Fruit fly (Drosophila melanogaster) whole organism, embryonic: Measurements from ENCODE around the gene QIL1.
A peak's percentile ranks its signal among the peaks of the same experiment; 100 is the strongest.

Experiments used
- ATbp ChIP-seq: fragments of 200-800 bp; sonication (Bioruptor generic); optimal IDR thresholded peaks from 2 replicates; lab custom pipeline; 2017; ENCODE audit warnings: missing biosample characterization, mild to moderate bottlenecking, missing genetic modification characterization, missing genetic modification reagents
- Abd-B ChIP-seq: fragments of 200-800 bp; sonication (Bioruptor generic); optimal IDR thresholded peaks from 2 replicates; lab custom pipeline; 2018; ENCODE audit warnings: missing biosample characterization, mild to moderate bottlenecking, missing genetic modification characterization, moderate library complexity
- Aef1 ChIP-seq: fragments of 200-800 bp; sonication (Bioruptor generic); IDR thresholded peaks from 3 replicates; pipeline ENCODE4 v1.3.6; 2022; ENCODE audit warnings: missing biosample characterization, missing genetic modification characterization
- Awh ChIP-seq: fragments of 200-800 bp; sonication (Bioruptor generic); IDR thresholded peaks from 2 replicates; pipeline ENCODE4, ENCODE4 v1.3.6; 2022; ENCODE audit warnings: missing biosample characterization, missing genetic modification characterization
- B-H2 ChIP-seq: fragments of 200-800 bp; sonication (Bioruptor generic); optimal IDR thresholded peaks from 2 replicates; lab custom pipeline; 2018; ENCODE audit warnings: missing biosample characterization, mild to moderate bottlenecking, missing genetic modification characterization
- BEAF-32 ChIP-seq: fragments of 200-800 bp; sonication (Bioruptor generic); optimal IDR thresholded peaks from 3 replicates; lab custom pipeline; 2017; ENCODE audit warnings: missing biosample characterization, missing genetic modification characterization, mild to moderate bottlenecking, moderate library complexity, missing genetic modification reagents
- CG13287 ChIP-seq: fragments of 200-800 bp; sonication (Bioruptor generic); IDR thresholded peaks from 2 replicates; pipeline ENCODE4 v1.3.6; 2022; ENCODE audit warnings: missing biosample characterization, missing genetic modification characterization; ENCODE audit not compliant: partially characterized antibody
- CG13424 ChIP-seq: fragments of 200-800 bp; sonication (Bioruptor generic); optimal IDR thresholded peaks from 2 replicates; lab custom pipeline; 2019; ENCODE audit warnings: missing biosample characterization, mild to moderate bottlenecking, missing genetic modification characterization, moderate library complexity
- CG14050 ChIP-seq: fragments of 200-800 bp; sonication (Bioruptor generic); IDR thresholded peaks from 3 replicates; pipeline ENCODE4 v1.3.6; 2022; ENCODE audit warnings: missing biosample characterization, missing genetic modification characterization
- CG17385 ChIP-seq: fragments of 200-800 bp; sonication (Bioruptor generic); optimal IDR thresholded peaks from 3 replicates; lab custom pipeline; 2018; ENCODE audit warnings: missing biosample characterization, mild to moderate bottlenecking, missing genetic modification characterization
- CG18262 ChIP-seq: fragments of 200-800 bp; optimal IDR thresholded peaks from 3 replicates; lab custom pipeline; 2019; ENCODE audit warnings: missing biosample characterization, mild to moderate bottlenecking, missing genetic modification characterization, moderate library complexity
- CG1832 ChIP-seq: fragments of 200-800 bp; sonication (Bioruptor generic); optimal IDR thresholded peaks from 2 replicates; lab custom pipeline; 2017; ENCODE audit warnings: missing biosample characterization, mild to moderate bottlenecking, missing genetic modification characterization, inconsistent platforms
- CG18476 ChIP-seq: fragments of 200-800 bp; sonication (Bioruptor generic); optimal IDR thresholded peaks from 2 replicates; lab custom pipeline; 2016; ENCODE audit warnings: missing biosample characterization, mild to moderate bottlenecking, missing genetic modification characterization
- CG18619 ChIP-seq: fragments of 200-800 bp; sonication (Bioruptor generic); optimal IDR thresholded peaks from 3 replicates; lab custom pipeline; 2017; ENCODE audit warnings: missing biosample characterization, mild to moderate bottlenecking, missing genetic modification characterization
- CG32532 ChIP-seq: fragments of 200-800 bp; sonication (Bioruptor generic); IDR thresholded peaks from 2 replicates; pipeline ENCODE4 v1.3.6; 2022; ENCODE audit warnings: missing biosample characterization, missing genetic modification characterization
- CG34422 ChIP-seq: fragments of 200-800 bp; sonication (Bioruptor generic); IDR thresholded peaks from 3 replicates; pipeline ENCODE4 v1.3.6; 2022; ENCODE audit warnings: missing biosample characterization, missing genetic modification characterization
- CG4424 ChIP-seq: fragments of 200-800 bp; sonication (Bioruptor generic); optimal IDR thresholded peaks from 3 replicates; lab custom pipeline; 2016; ENCODE audit warnings: missing biosample characterization, missing genetic modification characterization
- CG4854 ChIP-seq: fragments of 200-800 bp; sonication (Bioruptor generic); optimal IDR thresholded peaks from 2 replicates; lab custom pipeline; 2016; ENCODE audit warnings: missing biosample characterization, missing genetic modification characterization, inconsistent platforms
- CG6272 ChIP-seq: fragments of 200-800 bp; sonication (Bioruptor generic); IDR thresholded peaks from 2 replicates; pipeline ENCODE4 v1.3.6; 2022; ENCODE audit warnings: missing biosample characterization, missing genetic modification characterization
- CG6683 ChIP-seq: fragments of 200-800 bp; sonication (Bioruptor generic); optimal IDR thresholded peaks from 2 replicates; lab custom pipeline; 2017; ENCODE audit warnings: missing biosample characterization, mild to moderate bottlenecking, missing genetic modification characterization, missing genetic modification reagents
- CG6689 ChIP-seq: fragments of 200-800 bp; sonication (Bioruptor generic); IDR thresholded peaks from 2 replicates; pipeline ENCODE4 v1.3.6; 2022; ENCODE audit warnings: missing biosample characterization, missing genetic modification characterization
- CG7357 ChIP-seq: fragments of 200-800 bp; sonication (Bioruptor generic); IDR thresholded peaks from 3 replicates; pipeline ENCODE4 v1.3.6; 2022; ENCODE audit warnings: missing biosample characterization, missing genetic modification characterization
- CG7839 ChIP-seq: fragments of 200-800 bp; sonication (Bioruptor generic); optimal IDR thresholded peaks from 3 replicates; lab custom pipeline; 2018; ENCODE audit warnings: missing biosample characterization, mild to moderate bottlenecking, missing genetic modification characterization, moderate library complexity
- CG8089 ChIP-seq: fragments of 200-800 bp; sonication (Bioruptor generic); optimal IDR thresholded peaks from 3 replicates; lab custom pipeline; 2016; ENCODE audit warnings: missing biosample characterization, missing genetic modification characterization
- CG9609 ChIP-seq: fragments of 200-800 bp; sonication (Bioruptor generic); optimal IDR thresholded peaks from 3 replicates; lab custom pipeline; 2016; ENCODE audit warnings: missing biosample characterization, missing genetic modification characterization
- CG9797 ChIP-seq: fragments of 200-800 bp; sonication (Bioruptor generic); optimal IDR thresholded peaks from 3 replicates; lab custom pipeline; 2018; ENCODE audit warnings: missing biosample characterization, mild to moderate bottlenecking, missing genetic modification characterization
- D19A ChIP-seq: fragments of 200-800 bp; optimal IDR thresholded peaks from 3 replicates; lab custom pipeline; 2019; ENCODE audit warnings: missing biosample characterization, mild to moderate bottlenecking, missing genetic modification characterization, moderate library complexity
- D19B ChIP-seq: fragments of 200-800 bp; sonication (Bioruptor generic); optimal IDR thresholded peaks from 2 replicates; lab custom pipeline; 2017; ENCODE audit warnings: missing biosample characterization, mild to moderate bottlenecking, missing genetic modification characterization
- Dfd ChIP-seq, 2 experiments: fragments of >200 bp; optimal IDR thresholded peaks; 2 replicates each; lab custom pipeline; 2017; ENCODE audit warnings: missing biosample characterization in 2 of 2, missing genetic modification characterization in 2 of 2
- Dll ChIP-seq: fragments of 200-800 bp; sonication (Bioruptor generic); IDR thresholded peaks from 4 replicates; pipeline ENCODE4 v1.3.6; 2022; ENCODE audit warnings: missing biosample characterization, missing genetic modification characterization; ENCODE audit not compliant: partially characterized antibody
- Doc3 ChIP-seq: fragments of 200-800 bp; sonication (Bioruptor generic); IDR thresholded peaks from 3 replicates; pipeline ENCODE4 v1.3.6; 2022; ENCODE audit warnings: missing biosample characterization, missing genetic modification characterization; ENCODE audit not compliant: partially characterized antibody
- Fer1 ChIP-seq: fragments of 200-800 bp; sonication (Bioruptor generic); optimal IDR thresholded peaks from 2 replicates; lab custom pipeline; 2017; ENCODE audit warnings: missing biosample characterization, mild to moderate bottlenecking, missing genetic modification characterization
- Xbp1 ChIP-seq: fragments of 200-800 bp; sonication (Bioruptor generic); optimal IDR thresholded peaks from 3 replicates; lab custom pipeline; 2016; ENCODE audit warnings: missing biosample characterization, mild to moderate bottlenecking, missing genetic modification characterization
- YL-1 ChIP-seq: fragments of 200-800 bp; sonication (Bioruptor generic); optimal IDR thresholded peaks from 3 replicates; lab custom pipeline; 2017; ENCODE audit warnings: missing biosample characterization, mild to moderate bottlenecking, missing genetic modification characterization
- al ChIP-seq: fragments of 200-800 bp; sonication (Bioruptor generic); IDR thresholded peaks from 2 replicates; pipeline ENCODE4 v1.3.6; 2022; ENCODE audit warnings: missing biosample characterization, missing genetic modification characterization
- caup ChIP-seq: fragments of 200-800 bp; sonication (Bioruptor generic); optimal IDR thresholded peaks from 3 replicates; lab custom pipeline; 2017; ENCODE audit warnings: missing biosample characterization, mild to moderate bottlenecking, missing genetic modification characterization, moderate library complexity; ENCODE audit not compliant: severe bottlenecking
- ci ChIP-seq: fragments of 200-800 bp; sonication (Bioruptor generic); IDR thresholded peaks from 3 replicates; pipeline ENCODE4 v1.3.6; 2022; ENCODE audit warnings: missing biosample characterization, missing genetic modification characterization
- emc ChIP-seq: fragments of 200-800 bp; sonication (Bioruptor generic); optimal IDR thresholded peaks from 2 replicates; lab custom pipeline; 2016; ENCODE audit warnings: missing biosample characterization, missing genetic modification characterization
- ftz-f1 ChIP-seq: fragments of 200-800 bp; sonication (Bioruptor generic); optimal IDR thresholded peaks from 2 replicates; lab custom pipeline; 2016; ENCODE audit warnings: missing biosample characterization, missing genetic modification characterization
- nerfin-2 ChIP-seq: fragments of 200-800 bp; sonication (Bioruptor generic); IDR thresholded peaks from 2 replicates; pipeline ENCODE4 v1.3.6; 2022; ENCODE audit warnings: missing biosample characterization, missing genetic modification characterization; ENCODE audit not compliant: partially characterized antibody
- otp ChIP-seq: fragments of 200-800 bp; sonication (Bioruptor generic); IDR thresholded peaks from 3 replicates; pipeline ENCODE4, ENCODE4 v1.3.6; 2022; ENCODE audit warnings: missing biosample characterization, missing genetic modification characterization
- peb ChIP-seq: fragments of 200-800 bp; sonication (Bioruptor generic); IDR thresholded peaks from 2 replicates; pipeline ENCODE4 v1.3.6; 2022; ENCODE audit warnings: missing biosample characterization, missing genetic modification characterization
- row ChIP-seq: fragments of 200-800 bp; sonication (Bioruptor generic); IDR thresholded peaks from 3 replicates; pipeline ENCODE4 v1.3.6; 2022; ENCODE audit warnings: missing biosample characterization, missing genetic modification characterization
- sc ChIP-seq, 3 experiments: fragments of >200 bp in 2 of 3; fragments of 200-800 bp in 1 of 3; sonication (Bioruptor generic) in 1 of 3; optimal IDR thresholded peaks; 2 replicates in 2 of 3; 3 replicates in 1 of 3; lab custom pipeline; 2017; ENCODE audit warnings: mild to moderate bottlenecking in 1 of 3, missing biosample characterization in 1 of 3, missing genetic modification characterization in 1 of 3, missing genetic modification reagents in 1 of 3
- slbo ChIP-seq: fragments of 200-800 bp; sonication (Bioruptor generic); IDR thresholded peaks from 2 replicates; pipeline ENCODE4 v1.3.6; 2022; ENCODE audit warnings: missing biosample characterization, missing genetic modification characterization
- slp2 ChIP-seq: fragments of 200-800 bp; sonication (Bioruptor generic); optimal IDR thresholded peaks from 2 replicates; lab custom pipeline; 2016; ENCODE audit warnings: missing biosample characterization, missing genetic modification characterization
- trem ChIP-seq: fragments of 200-800 bp; optimal IDR thresholded peaks from 3 replicates; lab custom pipeline; 2019; ENCODE audit warnings: missing biosample characterization, mild to moderate bottlenecking, missing genetic modification characterization, moderate library complexity
- unpg ChIP-seq: fragments of 200-800 bp; sonication (Bioruptor generic); optimal IDR thresholded peaks from 3 replicates; lab custom pipeline; 2018; ENCODE audit warnings: missing biosample characterization, mild to moderate bottlenecking, missing genetic modification characterization, moderate library complexity
- vvl ChIP-seq: fragments of 200-800 bp; sonication (Bioruptor generic); IDR thresholded peaks from 2 replicates; pipeline ENCODE4 v1.3.6; 2022; ENCODE audit warnings: missing biosample characterization, missing genetic modification characterization
- wor ChIP-seq: fragments of 200-800 bp; sonication (Bioruptor generic); IDR thresholded peaks from 2 replicates; pipeline ENCODE4 v1.3.6; 2022; ENCODE audit warnings: missing biosample characterization, missing genetic modification characterization
- yki ChIP-seq: fragments of >200 bp; optimal IDR thresholded peaks from 3 replicates; lab custom pipeline; 2018

QIL1 gene

DNA sequence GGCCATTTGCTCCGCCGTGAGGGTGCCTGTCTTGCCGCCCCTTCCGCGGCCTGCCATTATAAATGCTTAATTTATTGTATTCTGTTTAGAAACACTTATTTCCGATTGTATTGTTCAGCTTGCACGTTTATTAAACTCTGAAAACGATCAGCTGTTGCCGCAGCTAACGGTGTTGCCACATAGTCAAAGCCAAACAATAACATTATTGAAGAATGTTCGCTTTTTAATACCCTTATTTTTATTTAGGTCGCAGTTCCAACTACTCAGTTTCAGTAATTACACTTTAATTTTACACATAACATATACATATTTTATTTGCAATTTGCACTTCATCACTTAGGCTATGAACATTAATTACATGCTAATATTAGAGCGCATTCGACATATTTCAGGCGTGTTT lies 38.7 kb upstream of the QIL1 start, which contains the start of gene Polr3G (continued):
- TF ChIP-seq B-H2 (peak; percentile 22), al (GFP tag; lab: Robert Waterston, UW) (no peak), CG18262 (peak; percentile 21), CG6683 (GFP tag; lab: Kevin White, UChicago) (no peak), Dfd (GFP tag; optimal IDR thresholded peaks at IDR 0.05; lab: Kevin White, UChicago) (no peak), yki (no peak), wor (no peak), unpg (GFP tag; lab: Kevin White, UChicago) (peak; percentile 9), Dll (GFP tag; lab: Robert Waterston, UW) (peak; percentile 34; the same call in 1 of the 4 replicates), CG4854 (GFP tag; lab: Kevin White, UChicago) (peak; percentile 6), CG9797 (no peak), CG7839 (tag; lab: Kevin White, UChicago) (peak; percentile 4), ATbp (GFP tag; lab: Kevin White, UChicago) (no peak), CG6689 (no peak), trem (peak; percentile 32), ftz-f1 (no peak), BEAF-32 (GFP tag; lab: Kevin White, UChicago) (peak; percentile 11), nerfin-2 (GFP tag; lab: Robert Waterston, UW) (no peak), sc (optimal IDR thresholded peaks at IDR 0.05; lab: Kevin White, UChicago) (no peak), sc (GFP tag; optimal IDR thresholded peaks at IDR 0.05; lab: Kevin White, UChicago) (no peak), CG32532 (GFP tag; lab: Robert Waterston, UW) (no peak), CG14050 (GFP tag; lab: Robert Waterston, UW) (no peak), peb (no peak), otp (GFP tag; lab: Robert Waterston, UW) (no peak), D19A (tag; lab: Kevin White, UChicago) (peak; percentile 99), YL-1 (GFP tag; lab: Kevin White, UChicago) (peak; percentile 26), Aef1 (GFP tag; lab: Robert Waterston, UW) (no peak), slp2 (GFP tag; lab: Kevin White, UChicago) (no peak), vvl (GFP tag; lab: Robert Waterston, UW) (peak; percentile 44; the same call in 1 of the 2 replicates), Xbp1 (GFP tag; lab: Kevin White, UChicago) (peak; percentile 37), CG13287 (no peak; the same call in 1 of the 2 replicates), CG6272 (GFP tag; lab: Robert Waterston, UW) (no peak), CG18476 (GFP tag; lab: Kevin White, UChicago) (no peak), D19B (GFP tag; lab: Kevin White, UChicago) (no peak), CG8089 (GFP tag; lab: Kevin White, UChicago) (no peak), CG13424 (peak; percentile 15), CG1832 (GFP tag; lab: Kevin White, UChicago) (no peak), row (GFP tag; lab: Robert Waterston, UW) (peak; percentile 83), Abd-B (GFP tag; lab: Kevin White, UChicago) (no peak), Awh (no peak), Doc3 (GFP tag; lab: Robert Waterston, UW) (no peak), emc (no peak), slbo (peak; percentile 51), CG17385 (peak; percentile 25), CG34422 (GFP tag; lab: Robert Waterston, UW) (peak; percentile 55; the same call in 1 of the 3 replicates), caup (GFP tag; lab: Kevin White, UChicago) (no peak), CG4424 (GFP tag; lab: Kevin White, UChicago) (peak; percentile 23), CG9609 (no peak), CG18619 (GFP tag; lab: Kevin White, UChicago) (no peak), Fer1 (GFP tag; lab: Kevin White, UChicago) (peak; percentile 26), CG7357 (GFP tag; lab: Robert Waterston, UW) (no peak), ci (0 out of 3 replicates have a peak, but pooled peaks have one; percentile 45)
